Fruit fly (Drosophila melanogaster) whole organism, embryonic: ENCODE results near the gene Cht6.

Experiments used
- Bdp1 ChIP-seq: fragments of 200-800 bp; sonication (Bioruptor generic); optimal IDR thresholded peaks from 3 replicates; lab custom pipeline; 2016; ENCODE audit warnings: missing biosample characterization, missing genetic modification characterization
- Blimp-1 ChIP-seq: fragments of 200-800 bp; sonication (Bioruptor generic); optimal IDR thresholded peaks from 3 replicates; lab custom pipeline; 2018; ENCODE audit warnings: missing biosample characterization, missing genetic modification characterization, mild to moderate bottlenecking, moderate library complexity, missing genetic modification reagents
- CG10267 ChIP-seq: fragments of 200-800 bp; sonication (Bioruptor generic); optimal IDR thresholded peaks from 2 replicates; lab custom pipeline; 2018; ENCODE audit warnings: missing biosample characterization, mild to moderate bottlenecking, missing genetic modification characterization, moderate library complexity
- CG10654 ChIP-seq: fragments of 200-800 bp; sonication (Bioruptor generic); optimal IDR thresholded peaks from 2 replicates; lab custom pipeline; 2016; ENCODE audit warnings: missing biosample characterization, missing genetic modification characterization
- CG11456 ChIP-seq: fragments of 200-800 bp; sonication (Bioruptor generic); IDR thresholded peaks from 3 replicates; pipeline ENCODE4 v1.3.6; 2022; ENCODE audit warnings: missing biosample characterization, missing genetic modification characterization
- CG11695 ChIP-seq: fragments of 200-800 bp; sonication (Bioruptor generic); IDR thresholded peaks from 3 replicates; pipeline ENCODE4 v1.3.6; 2022; ENCODE audit warnings: missing biosample characterization, missing genetic modification characterization
- CG12104 ChIP-seq: fragments of 200-800 bp; sonication (Bioruptor generic); optimal IDR thresholded peaks from 3 replicates; lab custom pipeline; 2016; ENCODE audit warnings: missing biosample characterization, missing genetic modification characterization
- CG12155 ChIP-seq: fragments of 200-800 bp; sonication (Bioruptor generic); optimal IDR thresholded peaks from 3 replicates; lab custom pipeline; 2016; ENCODE audit warnings: missing biosample characterization, missing genetic modification characterization
- CG13296 ChIP-seq: fragments of 200-800 bp; sonication (Bioruptor generic); optimal IDR thresholded peaks from 3 replicates; lab custom pipeline; 2018; ENCODE audit warnings: missing biosample characterization, mild to moderate bottlenecking, missing genetic modification characterization
- CG14667 ChIP-seq: fragments of 200-800 bp; sonication (Bioruptor generic); IDR thresholded peaks from 2 replicates; pipeline ENCODE4 v1.3.6; 2022; ENCODE audit warnings: missing biosample characterization, missing genetic modification characterization
- CG1529 ChIP-seq: fragments of 200-800 bp; sonication (Bioruptor generic); optimal IDR thresholded peaks from 3 replicates; lab custom pipeline; 2018; ENCODE audit warnings: missing biosample characterization, missing genetic modification characterization
- CG1603 ChIP-seq: fragments of 200-800 bp; sonication (Bioruptor generic); optimal IDR thresholded peaks from 2 replicates; lab custom pipeline; 2019; ENCODE audit warnings: missing biosample characterization, mild to moderate bottlenecking, missing genetic modification characterization, moderate library complexity
- CG17359 ChIP-seq: fragments of 200-800 bp; sonication (Bioruptor generic); optimal IDR thresholded peaks from 3 replicates; lab custom pipeline; 2018; ENCODE audit warnings: missing biosample characterization, mild to moderate bottlenecking, missing genetic modification characterization, moderate library complexity
- CG17385 ChIP-seq: fragments of 200-800 bp; sonication (Bioruptor generic); optimal IDR thresholded peaks from 3 replicates; lab custom pipeline; 2018; ENCODE audit warnings: missing biosample characterization, mild to moderate bottlenecking, missing genetic modification characterization
- CG18764 ChIP-seq: fragments of 200-800 bp; sonication (Bioruptor generic); optimal IDR thresholded peaks from 3 replicates; lab custom pipeline; 2016; ENCODE audit warnings: missing biosample characterization, missing genetic modification characterization
- CG2120 ChIP-seq: fragments of 200-800 bp; sonication (Bioruptor generic); optimal IDR thresholded peaks from 3 replicates; lab custom pipeline; 2016; ENCODE audit warnings: missing biosample characterization, missing genetic modification characterization
- CG30431 ChIP-seq: fragments of 200-800 bp; sonication (Bioruptor generic); optimal IDR thresholded peaks from 2 replicates; lab custom pipeline; 2017; ENCODE audit warnings: missing biosample characterization, missing genetic modification characterization
- CG3281 ChIP-seq: fragments of 200-800 bp; sonication (Bioruptor generic); optimal IDR thresholded peaks from 3 replicates; lab custom pipeline; 2017; ENCODE audit warnings: missing biosample characterization, mild to moderate bottlenecking, missing genetic modification characterization
- CG42726 ChIP-seq: fragments of 200-800 bp; sonication (Bioruptor generic); IDR thresholded peaks from 2 replicates; pipeline ENCODE4 v1.3.6; 2022; ENCODE audit warnings: missing biosample characterization, missing genetic modification characterization; ENCODE audit not compliant: partially characterized antibody
- CG5953 ChIP-seq: fragments of 200-800 bp; sonication (Bioruptor generic); IDR thresholded peaks from 2 replicates; pipeline ENCODE4 v1.3.6; 2022; ENCODE audit warnings: missing biosample characterization, missing genetic modification characterization
- CG6254 ChIP-seq: fragments of 200-800 bp; sonication (Bioruptor generic); optimal IDR thresholded peaks from 3 replicates; lab custom pipeline; 2017; ENCODE audit warnings: mild to moderate bottlenecking, missing biosample characterization, missing genetic modification reagents, missing genetic modification characterization
- CG6854 ChIP-seq: fragments of 200-800 bp; sonication (Bioruptor generic); optimal IDR thresholded peaks from 3 replicates; lab custom pipeline; 2017; ENCODE audit warnings: missing biosample characterization, mild to moderate bottlenecking, missing genetic modification characterization
- CG9876 ChIP-seq: fragments of 200-800 bp; sonication (Bioruptor generic); optimal IDR thresholded peaks from 2 replicates; lab custom pipeline; 2016; ENCODE audit warnings: missing biosample characterization, missing genetic modification characterization
- Dad ChIP-seq: fragments of 200-800 bp; sonication (Bioruptor generic); optimal IDR thresholded peaks from 3 replicates; lab custom pipeline; 2016; ENCODE audit warnings: missing biosample characterization, missing genetic modification characterization
- Dbx ChIP-seq: fragments of 200-800 bp; sonication (Bioruptor generic); IDR thresholded peaks from 3 replicates; pipeline ENCODE4 v1.3.6; 2022; ENCODE audit warnings: missing biosample characterization, missing genetic modification characterization
- Dek ChIP-seq: fragments of 200-800 bp; sonication (Bioruptor generic); optimal IDR thresholded peaks from 3 replicates; lab custom pipeline; 2019; ENCODE audit warnings: missing biosample characterization, mild to moderate bottlenecking, missing genetic modification characterization, moderate library complexity
- Doc2 ChIP-seq: fragments of 200-800 bp; sonication (Bioruptor generic); IDR thresholded peaks from 2 replicates; pipeline ENCODE4 v1.3.6; 2022; ENCODE audit warnings: missing biosample characterization, missing genetic modification characterization
- E2f2 ChIP-seq: fragments of 200-800 bp; sonication (Bioruptor generic); IDR thresholded peaks from 2 replicates; pipeline ENCODE4 v1.3.6; 2022; ENCODE audit warnings: missing biosample characterization, missing genetic modification characterization
- Elba2 ChIP-seq: fragments of 200-800 bp; sonication (Bioruptor generic); optimal IDR thresholded peaks from 3 replicates; lab custom pipeline; 2016; ENCODE audit warnings: missing biosample characterization, missing genetic modification characterization
- Hmr ChIP-seq: fragments of 200-800 bp; sonication (Bioruptor generic); optimal IDR thresholded peaks from 3 replicates; lab custom pipeline; 2017; ENCODE audit warnings: mild to moderate bottlenecking, missing biosample characterization, missing genetic modification reagents, missing genetic modification characterization
- Hr51 ChIP-seq, 2 experiments: fragments of 200-800 bp; sonication (Bioruptor generic); optimal IDR thresholded peaks; 2 replicates in 1 of 2; 3 replicates in 1 of 2; lab custom pipeline; 2016 to 2018; ENCODE audit warnings: missing biosample characterization in 2 of 2, missing genetic modification characterization in 2 of 2, mild to moderate bottlenecking in 1 of 2, moderate library complexity in 1 of 2
- Oaz ChIP-seq: fragments of 200-800 bp; sonication (Bioruptor generic); IDR thresholded peaks from 2 replicates; pipeline ENCODE4 v1.3.6; 2022; ENCODE audit warnings: missing biosample characterization, missing genetic modification characterization
- Sin3A ChIP-seq: fragments of >200 bp; optimal IDR thresholded peaks from 2 replicates; lab custom pipeline; 2018
- Taf1 ChIP-seq: fragments of 200-800 bp; sonication (Bioruptor generic); IDR thresholded peaks from 2 replicates; pipeline ENCODE4 v1.3.6; 2022; ENCODE audit warnings: missing biosample characterization, missing genetic modification characterization
- Usf ChIP-seq: fragments of 200-800 bp; sonication (Bioruptor generic); optimal IDR thresholded peaks from 2 replicates; lab custom pipeline; 2017; ENCODE audit warnings: missing genotype, missing biosample characterization, missing genetic modification characterization
- ac ChIP-seq: fragments of 200-800 bp; sonication (Bioruptor generic); optimal IDR thresholded peaks from 3 replicates; lab custom pipeline; 2017; ENCODE audit warnings: missing biosample characterization, mild to moderate bottlenecking, missing genetic modification characterization
- bab2 ChIP-seq: fragments of 200-800 bp; sonication (Bioruptor generic); optimal IDR thresholded peaks from 2 replicates; lab custom pipeline; 2016; ENCODE audit warnings: missing biosample characterization, missing genetic modification characterization
- fu2 ChIP-seq: fragments of 200-800 bp; sonication (Bioruptor generic); optimal IDR thresholded peaks from 2 replicates; lab custom pipeline; 2016; ENCODE audit warnings: missing biosample characterization, missing genetic modification characterization
- gro ChIP-seq: fragments of 200-800 bp; sonication (Bioruptor generic); optimal IDR thresholded peaks from 2 replicates; lab custom pipeline; 2016; ENCODE audit warnings: missing biosample characterization, missing genetic modification characterization
- h ChIP-seq: fragments of >200 bp; optimal IDR thresholded peaks from 2 replicates; lab custom pipeline; 2017
- jumu ChIP-seq: fragments of 200-800 bp; sonication (Bioruptor generic); optimal IDR thresholded peaks from 3 replicates; lab custom pipeline; 2016; ENCODE audit warnings: missing biosample characterization, missing genetic modification characterization
- lbe ChIP-seq: fragments of 200-800 bp; sonication (Bioruptor generic); optimal IDR thresholded peaks from 2 replicates; lab custom pipeline; 2016; ENCODE audit warnings: missing biosample characterization, mild to moderate bottlenecking, missing genetic modification characterization
- nau ChIP-seq: fragments of 200-800 bp; sonication (Bioruptor generic); optimal IDR thresholded peaks from 3 replicates; lab custom pipeline; 2017; ENCODE audit warnings: missing biosample characterization, mild to moderate bottlenecking, missing genetic modification characterization, missing genetic modification reagents
- nom ChIP-seq: fragments of 200-800 bp; sonication (Bioruptor generic); optimal IDR thresholded peaks from 2 replicates; lab custom pipeline; 2017; ENCODE audit warnings: missing biosample characterization, missing genetic modification characterization, mild to moderate bottlenecking, moderate library complexity, missing genetic modification reagents
- pfk ChIP-seq: fragments of 200-800 bp; sonication (Bioruptor generic); optimal IDR thresholded peaks from 2 replicates; lab custom pipeline; 2018; ENCODE audit warnings: missing biosample characterization, mild to moderate bottlenecking, missing genetic modification characterization, moderate library complexity
- seq ChIP-seq: fragments of 200-800 bp; sonication (Bioruptor generic); IDR thresholded peaks from 2 replicates; pipeline ENCODE4 v1.3.6; 2022; ENCODE audit warnings: missing biosample characterization, missing genetic modification characterization
- so ChIP-seq: fragments of 200-800 bp; sonication (Bioruptor generic); IDR thresholded peaks from 3 replicates; pipeline ENCODE4 v1.3.6; 2022; ENCODE audit warnings: missing biosample characterization, missing genetic modification characterization
- sob ChIP-seq: fragments of 200-800 bp; sonication (Bioruptor generic); IDR thresholded peaks from 2 replicates; pipeline ENCODE4 v1.3.6; 2022; ENCODE audit warnings: missing biosample characterization, missing genetic modification characterization
- tll ChIP-seq, 2 experiments: fragments of 200-800 bp in 1 of 2; fragments of >200 bp in 1 of 2; sonication (Bioruptor generic) in 1 of 2; optimal IDR thresholded peaks; 2 replicates each; lab custom pipeline; 2017 to 2019; ENCODE audit warnings: missing biosample characterization in 2 of 2, missing genetic modification characterization in 2 of 2, mild to moderate bottlenecking in 1 of 2, moderate library complexity in 1 of 2
- vfl ChIP-seq: fragments of 200-800 bp; sonication (Bioruptor generic); optimal IDR thresholded peaks from 2 replicates; lab custom pipeline; 2016; ENCODE audit warnings: missing biosample characterization, missing genetic modification characterization
- vvl ChIP-seq: fragments of 200-800 bp; sonication (Bioruptor generic); IDR thresholded peaks from 2 replicates; pipeline ENCODE4 v1.3.6; 2022; ENCODE audit warnings: missing biosample characterization, missing genetic modification characterization
- zfh2 ChIP-seq: fragments of 200-800 bp; sonication (Bioruptor generic); optimal IDR thresholded peaks from 2 replicates; lab custom pipeline; 2016; ENCODE audit warnings: missing biosample characterization, missing genetic modification characterization

Cht6 gene

dm6 chrX:10067528-10067927 lies 50.9 kb downstream of the Cht6 start (continued):
- TF ChIP-seq CG11456 (0 out of 3 replicates have a peak, but pooled peaks have one; percentile 61), Hr51 (GFP tag; optimal IDR thresholded peaks at IDR 0.05; lab: Kevin White, UChicago) (peak in 1 of 2 experiments; percentile 59), nom (GFP tag; lab: Kevin White, UChicago) (no peak), Sin3A (lab: Kevin White, UChicago) (no peak), bab2 (GFP tag; lab: Kevin White, UChicago) (no peak), so (GFP tag; lab: Robert Waterston, UW) (no peak), CG12155 (GFP tag; lab: Kevin White, UChicago) (peak; percentile 7), h (lab: Kevin White, UChicago) (no peak), CG42726 (no peak), Doc2 (GFP tag; lab: Robert Waterston, UW) (no peak), CG5953 (GFP tag; lab: Robert Waterston, UW) (no peak), sob (GFP tag; lab: Robert Waterston, UW) (peak; percentile 28; the same call in 1 of the 2 replicates), gro (GFP tag; lab: Kevin White, UChicago) (no peak), Dad (GFP tag; lab: Kevin White, UChicago) (no peak), Bdp1 (no peak), lbe (GFP tag; lab: Kevin White, UChicago) (no peak), CG9876 (GFP tag; lab: Kevin White, UChicago) (no peak), Taf1 (no peak), CG12104 (GFP tag; lab: Kevin White, UChicago) (no peak), seq (0 out of 2 replicates have a peak, but pooled peaks have one; percentile 21), vvl (no peak; the same call in 1 of the 2 replicates), CG10654 (GFP tag; lab: Kevin White, UChicago) (peak; percentile 14), nau (GFP tag; lab: Kevin White, UChicago) (no peak), CG18764 (GFP tag; lab: Kevin White, UChicago) (peak; percentile 11), CG2120 (peak; percentile 45), tll (GFP tag; optimal IDR thresholded peaks at IDR 0.05; lab: Kevin White, UChicago) (no peak), CG3281 (GFP tag; lab: Kevin White, UChicago) (no peak), CG30431 (GFP tag; lab: Kevin White, UChicago) (peak; percentile 41), Hmr (GFP tag; lab: Kevin White, UChicago) (peak; percentile 40), zfh2 (GFP tag; lab: Kevin White, UChicago) (no peak), CG10267 (tag; lab: Kevin White, UChicago) (peak; percentile 9), CG1529 (GFP tag; lab: Kevin White, UChicago) (peak; percentile 20), fu2 (GFP tag; lab: Kevin White, UChicago) (no peak), CG14667 (GFP tag; lab: Robert Waterston, UW) (no peak), Dbx (no peak), CG6254 (GFP tag; lab: Kevin White, UChicago) (peak; percentile 21), CG11695 (peak; percentile 51; the same call in 1 of the 3 replicates), Dek (tag; lab: Kevin White, UChicago) (no peak), CG1603 (tag; lab: Kevin White, UChicago) (peak; percentile 75), CG17385 (GFP tag; lab: Kevin White, UChicago) (peak; percentile 13), CG13296 (GFP tag; lab: Kevin White, UChicago) (no peak), ac (GFP tag; lab: Kevin White, UChicago) (no peak), Elba2 (GFP tag; lab: Kevin White, UChicago) (no peak), Oaz (GFP tag; lab: Robert Waterston, UW) (no peak; the same call in 1 of the 2 replicates), Usf (GFP tag; lab: Kevin White, UChicago) (no peak), CG6854 (GFP tag; lab: Kevin White, UChicago) (no peak), CG17359 (tag; lab: Kevin White, UChicago) (peak; percentile 49), pfk (GFP tag; lab: Kevin White, UChicago) (no peak), Blimp-1 (peak; percentile 52), E2f2 (GFP tag; lab: Robert Waterston, UW) (no peak), vfl (GFP tag; lab: Kevin White, UChicago) (no peak), jumu (GFP tag; lab: Kevin White, UChicago) (peak; percentile 30)
